Fruit fly (Drosophila melanogaster): ENCODE data around the gene CtsL4.

Gene CtsL4

dm6 chr2L:10387869-10388726 is 31.7 kb upstream of the CtsL4 start, which contains the start of gene da (continued):
- TF ChIP-seq CG4424 (GFP tag; optimal IDR thresholded peaks at IDR 0.05) (peak; percentile 55), CG2120 (GFP tag; optimal IDR thresholded peaks at IDR 0.05) (peak; percentile 79), ham (GFP tag; IDR thresholded peaks at IDR 0.05) (no peak), bab2 (GFP tag; optimal IDR thresholded peaks at IDR 0.05) (no peak), CG8359 (GFP tag; optimal IDR thresholded peaks at IDR 0.05; ENCODE audit: borderline replicate concordance) (no peak), her (GFP tag; optimal IDR thresholded peaks at IDR 0.05) (peak; percentile 46), CG15269 (tag; optimal IDR thresholded peaks at IDR 0.05) (peak; percentile 69), Hr39 (optimal IDR thresholded peaks at IDR 0.05) (no peak), tll (GFP tag; optimal IDR thresholded peaks at IDR 0.05) (peak in 1 of 2 experiments; percentile 12), scrt (GFP tag; optimal IDR thresholded peaks at IDR 0.05) (peak; percentile 10), ato (GFP tag; IDR thresholded peaks at IDR 0.05; ENCODE audit: partially characterized antibody) (peak; percentile 17; the same call in 1 of the 2 replicates), NfI (GFP tag; optimal IDR thresholded peaks at IDR 0.05) (peak; percentile 75), Gug (GFP tag; IDR thresholded peaks at IDR 0.05) (peak; percentile 62; the same call in 3 of the 4 replicates), Doc3 (GFP tag; IDR thresholded peaks at IDR 0.05; ENCODE audit: partially characterized antibody) (no peak), sens (GFP tag) (peak; percentile 94), croc (GFP tag; conservative IDR thresholded peaks at IDR 0.05) (no peak), CG13894 (tag; optimal IDR thresholded peaks at IDR 0.05) (peak; percentile 53), zfh2 (GFP tag; optimal IDR thresholded peaks at IDR 0.05) (peak; percentile 69), ATbp (GFP tag; optimal IDR thresholded peaks at IDR 0.05) (no peak), ems (GFP tag; optimal IDR thresholded peaks at IDR 0.05) (peak; percentile 46), sna (GFP tag; IDR thresholded peaks at IDR 0.05; ENCODE audit: partially characterized antibody) (no peak), pan (optimal IDR thresholded peaks at IDR 0.05) (no peak), pan (GFP tag; optimal IDR thresholded peaks at IDR 0.05 in 1 of 2, IDR thresholded peaks at IDR 0.05 in 1 of 2) (peak in 1 of 2 experiments; percentile 61), bowl (GFP tag; IDR thresholded peaks at IDR 0.05) (no peak), E2f1 (GFP tag; IDR thresholded peaks at IDR 0.05) (peak; percentile 50; the same call in 1 of the 2 replicates), Ets65A (GFP tag) (peak; percentile 78), CG6854 (GFP tag; optimal IDR thresholded peaks at IDR 0.05) (peak; percentile 38), CG17912 (GFP tag; optimal IDR thresholded peaks at IDR 0.05) (peak; percentile 32), CG4707 (GFP tag; optimal IDR thresholded peaks at IDR 0.05) (no peak), toy (GFP tag; IDR thresholded peaks at IDR 0.05) (no peak), CG34224 (GFP tag; IDR thresholded peaks at IDR 0.05; ENCODE audit: partially characterized antibody) (peak; percentile 68), CG10654 (GFP tag; optimal IDR thresholded peaks at IDR 0.05) (peak; percentile 64), CG13123 (GFP tag; optimal IDR thresholded peaks at IDR 0.05) (peak; percentile 51), pzg (GFP tag; optimal IDR thresholded peaks at IDR 0.05) (peak; percentile 86), bsh (GFP tag; optimal IDR thresholded peaks at IDR 0.05) (peak in 1 of 2 experiments; percentile 58), Fer1 (GFP tag; optimal IDR thresholded peaks at IDR 0.05) (peak; percentile 26), CG1529 (GFP tag; optimal IDR thresholded peaks at IDR 0.05) (no peak), knrl (GFP tag; IDR thresholded peaks at IDR 0.05; ENCODE audit: partially characterized antibody) (peak; percentile 50; the same call in 1 of the 3 replicates), E2f2 (GFP tag; IDR thresholded peaks at IDR 0.05) (peak; percentile 47; the same call in 1 of the 2 replicates), stwl (tag; optimal IDR thresholded peaks at IDR 0.05) (peak; percentile 65), onecut (GFP tag; IDR thresholded peaks at IDR 0.05) (peak; percentile 49), Opbp (GFP tag; IDR thresholded peaks at IDR 0.05; ENCODE audit: partially characterized antibody) (peak; percentile 47; the same call in 1 of the 3 replicates), CG4404 (GFP tag; IDR thresholded peaks at IDR 0.05) (no peak), CG12104 (GFP tag; optimal IDR thresholded peaks at IDR 0.05) (no peak), Oli (tag; optimal IDR thresholded peaks at IDR 0.05) (no peak), CG14441 (GFP tag; IDR thresholded peaks at IDR 0.05) (peak; percentile 59), CG4360 (GFP tag; IDR thresholded peaks at IDR 0.05) (no peak), tx (GFP tag; optimal IDR thresholded peaks at IDR 0.05) (peak; percentile 44)
